Worm (Caenorhabditis elegans): ENCODE data around the gene Y105C5B.11.
A peak's percentile ranks its signal among the peaks of the same experiment; 100 is the strongest.

Y105C5B.11 gene

ce11 chrIV:15941403-15941802 is at the start of gene Y105C5B.11:
Y105C5B.11 (minus strand) TSS chrIV:15941503.
- TF ChIP-seq cog-1 (tag; optimal IDR thresholded peaks at IDR 0.05) (no peak), T22C8.4 (GFP tag; IDR thresholded peaks at IDR 0.05) (no peak), ztf-29 (GFP tag; IDR thresholded peaks at IDR 0.05) (no peak), ref-1 (GFP tag; conservative IDR thresholded peaks at IDR 0.05) (no peak), tab-1 (GFP tag; IDR thresholded peaks at IDR 0.05) (no peak), ztf-23 (GFP tag; IDR thresholded peaks at IDR 0.05) (no peak), klf-2 (GFP tag; conservative IDR thresholded peaks at IDR 0.05) (no peak), med-1 (GFP tag; optimal IDR thresholded peaks at IDR 0.05; ENCODE audit: insufficient read depth) (no peak), flt-1 (GFP tag; IDR thresholded peaks at IDR 0.05) (no peak)

- TF ChIP-seq cog-1 (tag; optimal IDR thresholded peaks at IDR 0.05) (peak; percentile 34), ztf-23 (GFP tag; IDR thresholded peaks at IDR 0.05) (no peak), med-1 (GFP tag; optimal IDR thresholded peaks at IDR 0.05; ENCODE audit: insufficient read depth) (no peak), ztf-29 (GFP tag; IDR thresholded peaks at IDR 0.05) (no peak), T22C8.4 (GFP tag; IDR thresholded peaks at IDR 0.05) (peak; percentile 41; the same call in 1 of the 2 replicates)
Observed at ce11 chrIV:15983920-15984631, 42.8 kb upstream of the Y105C5B.11 start, which contains the start of gene Y105C5B.19. Y105C5B.19 (minus strand) TSS chrIV:15983970.

- TF ChIP-seq ztf-23 (GFP tag; IDR thresholded peaks at IDR 0.05) (no peak), ref-1 (GFP tag; conservative IDR thresholded peaks at IDR 0.05) (no peak), ztf-29 (GFP tag; IDR thresholded peaks at IDR 0.05) (no peak), med-1 (GFP tag; optimal IDR thresholded peaks at IDR 0.05; ENCODE audit: insufficient read depth) (no peak), T22C8.4 (GFP tag; IDR thresholded peaks at IDR 0.05) (no peak), cog-1 (tag; optimal IDR thresholded peaks at IDR 0.05) (no peak), flt-1 (GFP tag; IDR thresholded peaks at IDR 0.05) (no peak), klf-2 (GFP tag; conservative IDR thresholded peaks at IDR 0.05) (no peak), tab-1 (GFP tag; IDR thresholded peaks at IDR 0.05) (no peak)
Observed at ce11 chrIV:15964307-15964706, 23.0 kb upstream of the Y105C5B.11 start, which contains the start of gene Y105C5B.18. Y105C5B.18 (plus strand) TSS chrIV:15964607.

ce11 chrIV:15962801-15963200 is 21.5 kb upstream of the Y105C5B.11 start, which contains the start of gene Y105C5B.17:
Y105C5B.17 (plus strand) TSS chrIV:15963101.
- no peak for TF ChIP-seq ztf-23 (GFP tag; IDR thresholded peaks at IDR 0.05)
- no peak for TF ChIP-seq ztf-29 (GFP tag; IDR thresholded peaks at IDR 0.05)
- no peak for TF ChIP-seq cog-1 (tag; optimal IDR thresholded peaks at IDR 0.05)
- TF ChIP-seq T22C8.4 (GFP tag; IDR thresholded peaks at IDR 0.05): no peak
- no peak for TF ChIP-seq flt-1 (GFP tag; IDR thresholded peaks at IDR 0.05)
- TF ChIP-seq tab-1 (GFP tag; IDR thresholded peaks at IDR 0.05): no peak
- TF ChIP-seq ref-1 (GFP tag; conservative IDR thresholded peaks at IDR 0.05): no peak
- TF ChIP-seq klf-2 (GFP tag; conservative IDR thresholded peaks at IDR 0.05): no peak
- TF ChIP-seq med-1 (GFP tag; optimal IDR thresholded peaks at IDR 0.05; ENCODE audit: insufficient read depth): no peak

ce11 chrIV:15962219-15962762 is 21.0 kb upstream of the Y105C5B.11 start, which contains the start of gene lgc-19:
lgc-19 (minus strand) TSS chrIV:15962712.
- no peak for TF ChIP-seq klf-2 (GFP tag; conservative IDR thresholded peaks at IDR 0.05)
- TF ChIP-seq flt-1 (GFP tag; IDR thresholded peaks at IDR 0.05): no peak
- TF ChIP-seq ref-1 (GFP tag; conservative IDR thresholded peaks at IDR 0.05): no peak
- no peak for TF ChIP-seq ztf-23 (GFP tag; IDR thresholded peaks at IDR 0.05)
- no peak for TF ChIP-seq T22C8.4 (GFP tag; IDR thresholded peaks at IDR 0.05)
- TF ChIP-seq med-1 (GFP tag; optimal IDR thresholded peaks at IDR 0.05; ENCODE audit: insufficient read depth): no peak
- TF ChIP-seq tab-1 (GFP tag; IDR thresholded peaks at IDR 0.05): no peak
- TF ChIP-seq cog-1 (tag; optimal IDR thresholded peaks at IDR 0.05): no peak

ce11 chrIV:15961069-15961468 is 19.8 kb upstream of the Y105C5B.11 start:
- no peak for TF ChIP-seq tab-1 (GFP tag; IDR thresholded peaks at IDR 0.05)
- TF ChIP-seq cog-1 (tag; optimal IDR thresholded peaks at IDR 0.05): no peak
- TF ChIP-seq med-1 (GFP tag; optimal IDR thresholded peaks at IDR 0.05; ENCODE audit: insufficient read depth): no peak
- no peak for TF ChIP-seq flt-1 (GFP tag; IDR thresholded peaks at IDR 0.05)
- no peak for TF ChIP-seq T22C8.4 (GFP tag; IDR thresholded peaks at IDR 0.05)
- no peak for TF ChIP-seq klf-2 (GFP tag; conservative IDR thresholded peaks at IDR 0.05)
- TF ChIP-seq ref-1 (GFP tag; conservative IDR thresholded peaks at IDR 0.05): no peak
- no peak for TF ChIP-seq ztf-29 (GFP tag; IDR thresholded peaks at IDR 0.05)

ce11 chrIV:15955349-15955748 is 14.0 kb upstream of the Y105C5B.11 start:
- no peak for TF ChIP-seq ztf-23 (GFP tag; IDR thresholded peaks at IDR 0.05)
- TF ChIP-seq med-1 (GFP tag; optimal IDR thresholded peaks at IDR 0.05; ENCODE audit: insufficient read depth): no peak
- no peak for TF ChIP-seq T22C8.4 (GFP tag; IDR thresholded peaks at IDR 0.05)
- TF ChIP-seq klf-2 (GFP tag; conservative IDR thresholded peaks at IDR 0.05): no peak
- TF ChIP-seq ztf-29 (GFP tag; IDR thresholded peaks at IDR 0.05): no peak
- TF ChIP-seq ref-1 (GFP tag; conservative IDR thresholded peaks at IDR 0.05): no peak
- no peak for TF ChIP-seq cog-1 (tag; optimal IDR thresholded peaks at IDR 0.05)
- TF ChIP-seq tab-1 (GFP tag; IDR thresholded peaks at IDR 0.05): no peak
- TF ChIP-seq flt-1 (GFP tag; IDR thresholded peaks at IDR 0.05): no peak

- TF ChIP-seq ztf-23 (GFP tag; IDR thresholded peaks at IDR 0.05): no peak
- no peak for TF ChIP-seq tab-1 (GFP tag; IDR thresholded peaks at IDR 0.05)
- no peak for TF ChIP-seq ref-1 (GFP tag; conservative IDR thresholded peaks at IDR 0.05)
- TF ChIP-seq T22C8.4 (GFP tag; IDR thresholded peaks at IDR 0.05): no peak
- no peak for TF ChIP-seq cog-1 (tag; optimal IDR thresholded peaks at IDR 0.05)
- TF ChIP-seq flt-1 (GFP tag; IDR thresholded peaks at IDR 0.05): no peak
- no peak for TF ChIP-seq med-1 (GFP tag; optimal IDR thresholded peaks at IDR 0.05; ENCODE audit: insufficient read depth)
- TF ChIP-seq ztf-29 (GFP tag; IDR thresholded peaks at IDR 0.05): no peak
- no peak for TF ChIP-seq klf-2 (GFP tag; conservative IDR thresholded peaks at IDR 0.05)
Observed at ce11 chrIV:15953689-15954088, 12.4 kb upstream of the Y105C5B.11 start.

- TF ChIP-seq ztf-29 (GFP tag; IDR thresholded peaks at IDR 0.05) (no peak), med-1 (GFP tag; optimal IDR thresholded peaks at IDR 0.05; ENCODE audit: insufficient read depth) (no peak), flt-1 (GFP tag; IDR thresholded peaks at IDR 0.05) (no peak), T22C8.4 (GFP tag; IDR thresholded peaks at IDR 0.05) (no peak), ztf-23 (GFP tag; IDR thresholded peaks at IDR 0.05) (no peak)
Observed at ce11 chrIV:15951640-15952039, 10.3 kb upstream of the Y105C5B.11 start, which contains the start of gene Y105C5B.15. Y105C5B.15 (plus strand) TSS chrIV:15951936.

All from whole organism, midembryonic.